Worm (Caenorhabditis elegans): ENCODE results near the gene C18D11.9.

DNA sequence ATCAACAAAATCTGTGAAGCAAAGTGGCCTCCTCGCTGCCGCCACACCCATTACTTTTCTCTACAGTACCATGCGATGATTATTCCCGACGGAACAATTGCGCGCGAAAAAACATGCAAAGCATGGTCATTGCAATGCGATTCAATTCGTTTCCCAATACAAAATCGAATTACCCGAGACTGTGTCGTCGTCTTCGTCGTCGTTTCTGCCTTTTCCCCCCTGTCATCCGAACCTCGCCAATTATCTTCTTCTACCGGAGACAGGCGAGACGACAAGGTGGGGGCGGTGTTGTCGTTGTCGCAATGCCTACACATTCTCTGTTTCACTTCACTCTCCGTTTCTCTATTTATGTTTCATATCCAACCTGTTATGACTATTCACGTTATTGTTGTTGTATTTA is 2.9 kb downstream of the C18D11.9 start:
- TF ChIP-seq him-1 (tag; optimal IDR thresholded peaks at IDR 0.05): no peak
- TF ChIP-seq W03F9.2 (tag; optimal IDR thresholded peaks at IDR 0.05): no peak

Data from whole organism, L4/young adult.